Worm (Caenorhabditis elegans): ENCODE data around the gene exc-9.

Gene exc-9

DNA sequence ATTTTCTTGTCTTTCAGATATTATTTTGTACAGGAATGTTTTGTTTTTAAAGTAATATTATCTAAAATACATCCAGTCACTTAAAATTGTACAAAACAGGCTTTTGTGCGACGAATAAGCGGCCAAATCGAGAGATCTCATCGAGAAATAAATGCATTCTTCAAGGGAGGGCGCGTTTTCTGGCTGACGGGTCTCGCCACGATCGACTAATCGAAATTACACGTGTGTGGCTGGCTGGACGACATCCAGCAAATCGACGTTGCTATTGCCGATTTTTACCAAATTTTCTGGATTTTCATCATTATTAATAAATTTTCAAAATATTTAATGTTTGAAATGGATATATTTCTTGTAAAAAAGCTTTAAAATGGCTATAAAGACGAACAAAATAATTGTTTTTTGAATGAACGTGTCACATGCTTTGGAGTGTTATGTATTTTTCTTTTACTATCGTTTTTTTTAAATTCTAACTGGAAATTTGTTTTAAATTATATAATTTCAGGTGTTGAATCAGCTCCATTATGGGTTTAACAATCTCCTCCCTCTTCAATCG lies 41.3 kb upstream of the exc-9 start, which contains the start of gene arf-5 (continued):
- no peak for TF ChIP-seq F37D6.2 (tag; optimal IDR thresholded peaks at IDR 0.05)
- peak; percentile 40 for TF ChIP-seq dve-1 (tag; optimal IDR thresholded peaks at IDR 0.05; ENCODE audit: insufficient read depth)
- TF ChIP-seq Y5F2A.4 (GFP tag; optimal IDR thresholded peaks at IDR 0.05) = no peak
- peak; percentile 53 for TF ChIP-seq mep-1 (tag; optimal IDR thresholded peaks at IDR 0.05)
- TF ChIP-seq lin-15B (tag; optimal IDR thresholded peaks at IDR 0.05) = no peak
- TF ChIP-seq T20F7.1 (GFP tag; optimal IDR thresholded peaks at IDR 0.05) = peak; percentile 33
- no peak for TF ChIP-seq lim-7 (GFP tag; IDR thresholded peaks at IDR 0.05)
- TF ChIP-seq daf-16 (GFP tag; optimal IDR thresholded peaks at IDR 0.05) = no peak
- peak; percentile 17 for TF ChIP-seq daf-16 (tag; optimal IDR thresholded peaks at IDR 0.05)
- TF ChIP-seq lsy-2 (tag; optimal IDR thresholded peaks at IDR 0.05) = peak in 1 of 2 experiments; percentile 61

DNA sequence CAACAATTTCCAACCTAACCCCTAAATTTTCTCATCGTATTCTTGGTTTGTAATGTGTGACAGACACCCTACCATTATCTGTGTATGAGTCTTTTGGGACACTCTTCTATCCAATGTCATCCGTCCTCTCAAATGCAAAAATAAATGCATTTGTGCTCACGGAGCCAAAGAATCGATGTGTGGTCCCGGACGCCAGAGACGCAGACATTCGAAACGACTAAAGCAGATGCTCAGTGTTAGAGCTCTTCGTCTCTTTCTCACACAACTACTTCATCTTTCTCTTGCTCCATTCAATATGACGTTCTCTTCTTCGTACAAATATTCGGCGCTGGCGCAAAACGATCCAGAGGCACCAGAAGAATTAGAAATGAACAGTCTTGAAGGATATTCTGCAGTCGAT lies 38.8 kb upstream of the exc-9 start, which contains the start of gene unc-24:
unc-24 (plus strand) TSS at position 283 of the 400 bp plus-strand sequence.
- TF ChIP-seq ceh-28 (tag; optimal IDR thresholded peaks at IDR 0.05) (no peak), dmd-6 (GFP tag; IDR thresholded peaks at IDR 0.05) (no peak), mdl-1 (tag; optimal IDR thresholded peaks at IDR 0.05) (peak in 1 of 2 experiments; percentile 3), aha-1 (tag) (peak; percentile 87), unc-62 (GFP tag; optimal IDR thresholded peaks at IDR 0.05 in 1 of 2) (peak in 1 of 2 experiments; percentile 45), unc-62 (tag; optimal IDR thresholded peaks at IDR 0.05) (no peak)

DNA sequence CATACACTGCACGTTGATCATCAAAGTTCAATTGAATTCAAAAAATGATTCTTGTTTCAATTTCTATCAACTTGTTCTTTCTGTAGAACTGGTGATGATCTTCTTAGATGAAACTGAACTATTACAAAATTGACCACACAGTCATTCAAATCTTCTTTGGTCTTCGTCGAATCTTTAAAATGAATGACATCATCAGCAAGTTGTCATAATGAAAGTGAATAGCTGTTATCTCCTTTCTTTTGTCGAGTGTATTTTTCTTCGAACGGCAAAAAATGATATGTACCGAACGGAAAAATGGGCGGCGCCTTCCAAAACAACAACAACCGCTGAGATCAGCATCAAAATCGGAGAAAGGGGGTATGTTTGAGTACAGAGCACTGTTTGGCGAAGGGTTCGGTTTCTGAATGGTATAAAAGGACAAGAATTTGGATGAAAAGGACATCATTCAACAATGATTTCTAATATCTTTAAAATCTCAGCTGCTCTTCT lies 36.7 kb upstream of the exc-9 start, which contains the start of gene ora-1:
ora-1 (plus strand) TSS at position 439 of the 489 bp plus-strand sequence.
- TF ChIP-seq F10B5.3 (tag; optimal IDR thresholded peaks at IDR 0.05) (no peak), T26A8.4 (GFP tag; IDR thresholded peaks at IDR 0.05) (no peak), unc-62 (GFP tag; optimal IDR thresholded peaks at IDR 0.05 in 1 of 2) (peak in 1 of 2 experiments; percentile 14), unc-62 (tag; optimal IDR thresholded peaks at IDR 0.05) (no peak), snpc-1.2 (GFP tag; IDR thresholded peaks at IDR 0.05) (no peak), aha-1 (tag) (peak; percentile 49)

DNA sequence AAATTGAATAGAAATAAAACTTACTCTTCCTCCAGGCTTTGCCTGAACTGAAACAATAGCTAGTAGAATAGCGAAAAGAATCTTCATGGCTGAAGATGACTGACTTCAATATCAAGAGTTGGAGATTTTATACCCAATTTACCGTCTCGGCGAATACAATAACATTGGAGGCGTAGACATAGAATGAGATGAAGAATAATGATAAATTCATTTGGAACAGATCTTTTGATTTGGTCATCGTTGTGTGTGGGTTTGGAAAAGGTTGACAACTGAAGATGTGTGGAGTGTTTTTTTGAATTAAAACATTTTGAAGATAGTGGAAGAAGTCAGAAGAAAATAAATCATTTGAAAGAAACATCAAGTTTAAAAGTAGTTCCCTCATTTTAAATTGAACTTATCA lies 35.4 kb upstream of the exc-9 start, which contains the start of gene F57H12.6:
F57H12.6 (minus strand) TSS at position 101 of the 400 bp plus-strand sequence.
- TF ChIP-seq aha-1 (tag) (peak; percentile 84), dpl-1 (GFP tag; optimal IDR thresholded peaks at IDR 0.05) (no peak), mdl-1 (tag; optimal IDR thresholded peaks at IDR 0.05) (no peak)

DNA sequence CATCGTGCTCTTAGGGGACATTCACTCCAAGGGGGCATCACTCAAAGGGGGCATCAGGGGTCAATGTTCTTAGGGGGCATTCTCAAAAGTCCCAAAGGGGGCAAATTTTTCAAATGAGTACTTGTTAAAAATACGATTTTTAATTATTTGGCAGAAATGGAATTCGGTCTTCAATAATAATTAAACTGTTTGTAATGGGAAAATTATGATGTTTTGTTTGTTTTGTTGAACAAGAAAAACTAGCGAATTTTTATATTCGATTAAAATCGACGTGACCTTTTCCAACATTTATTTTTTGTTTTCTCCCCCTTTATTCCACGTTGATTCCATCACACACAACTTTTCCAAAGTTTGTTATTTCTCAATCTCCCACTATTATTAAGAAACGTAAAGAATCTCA lies 26.2 kb upstream of the exc-9 start, which contains the start of gene F57H12.5:
F57H12.5 (plus strand) TSS at position 301 of the 400 bp plus-strand sequence.
- no peak for TF ChIP-seq F44E2.7 (GFP tag; IDR thresholded peaks at IDR 0.05)
- TF ChIP-seq ceh-20 (GFP tag; IDR thresholded peaks at IDR 0.05) = no peak
- no peak for TF ChIP-seq tra-1 (GFP tag; IDR thresholded peaks at IDR 0.05)
- TF ChIP-seq lin-38 (GFP tag; IDR thresholded peaks at IDR 0.05) = no peak
- no peak for TF ChIP-seq lin-39 (tag; optimal IDR thresholded peaks at IDR 0.05)
- TF ChIP-seq mxl-2 (GFP tag; conservative IDR thresholded peaks at IDR 0.05) = no peak
- no peak for TF ChIP-seq snpc-1.2 (GFP tag; IDR thresholded peaks at IDR 0.05)
- TF ChIP-seq snpc-4 (tag; optimal IDR thresholded peaks at IDR 0.05) = no peak
- TF ChIP-seq ctbp-1 (GFP tag; IDR thresholded peaks at IDR 0.05) = no peak
- no peak for TF ChIP-seq nhr-102 (tag; optimal IDR thresholded peaks at IDR 0.05)
- TF ChIP-seq vab-7 (GFP tag; IDR thresholded peaks at IDR 0.05) = no peak
- no peak for TF ChIP-seq duxl-1 (tag; optimal IDR thresholded peaks at IDR 0.05; ENCODE audit: poor library complexity)
- no peak for TF ChIP-seq tag-97 (GFP tag; IDR thresholded peaks at IDR 0.05)
- TF ChIP-seq F26F4.8 (GFP tag; conservative IDR thresholded peaks at IDR 0.05) = no peak
- TF ChIP-seq nhr-111 (GFP tag; optimal IDR thresholded peaks at IDR 0.05) = no peak
- TF ChIP-seq ztf-7 (tag; optimal IDR thresholded peaks at IDR 0.05) = no peak
- TF ChIP-seq lin-13 (GFP tag; optimal IDR thresholded peaks at IDR 0.05) = no peak
- no peak for TF ChIP-seq daf-12 (tag; optimal IDR thresholded peaks at IDR 0.05)
